Fruit fly (Drosophila melanogaster) whole organism, embryonic: ENCODE measurements around the gene Stat92E.

Source experiments
- Adf1 ChIP-seq: fragments of 200-800 bp; sonication (Bioruptor generic); IDR thresholded peaks from 2 replicates; pipeline ENCODE4 v1.3.6; 2022; ENCODE audit warnings: missing biosample characterization, missing genetic modification characterization
- Awh ChIP-seq: fragments of 200-800 bp; sonication (Bioruptor generic); IDR thresholded peaks from 2 replicates; pipeline ENCODE4, ENCODE4 v1.3.6; 2022; ENCODE audit warnings: missing biosample characterization, missing genetic modification characterization
- Bdp1 ChIP-seq: fragments of 200-800 bp; sonication (Bioruptor generic); optimal IDR thresholded peaks from 3 replicates; lab custom pipeline; 2016; ENCODE audit warnings: missing biosample characterization, missing genetic modification characterization
- C15 ChIP-seq: fragments of 200-800 bp; sonication (Bioruptor generic); IDR thresholded peaks from 3 replicates; pipeline ENCODE4 v1.3.6; 2022; ENCODE audit warnings: missing biosample characterization, missing genetic modification characterization
- CG10274 ChIP-seq: fragments of 200-800 bp; sonication (Bioruptor generic); optimal IDR thresholded peaks from 3 replicates; lab custom pipeline; 2017; ENCODE audit warnings: missing biosample characterization, mild to moderate bottlenecking, missing genetic modification characterization
- CG11504 ChIP-seq: fragments of 200-800 bp; sonication (Bioruptor generic); optimal IDR thresholded peaks from 3 replicates; lab custom pipeline; 2019; ENCODE audit warnings: missing biosample characterization, mild to moderate bottlenecking, missing genetic modification characterization, moderate library complexity
- CG11723 ChIP-seq: fragments of 200-800 bp; sonication (Bioruptor generic); optimal IDR thresholded peaks from 2 replicates; lab custom pipeline; 2017; ENCODE audit warnings: missing biosample characterization, mild to moderate bottlenecking, missing genetic modification characterization
- CG12104 ChIP-seq: fragments of 200-800 bp; sonication (Bioruptor generic); optimal IDR thresholded peaks from 3 replicates; lab custom pipeline; 2016; ENCODE audit warnings: missing biosample characterization, missing genetic modification characterization
- CG12236 ChIP-seq: fragments of 200-800 bp; sonication (Bioruptor generic); optimal IDR thresholded peaks from 2 replicates; lab custom pipeline; 2016; ENCODE audit warnings: missing biosample characterization, missing genetic modification characterization
- CG12299 ChIP-seq: fragments of 200-800 bp; sonication (Bioruptor generic); optimal IDR thresholded peaks from 2 replicates; lab custom pipeline; 2018; ENCODE audit warnings: missing biosample characterization, mild to moderate bottlenecking, missing genetic modification characterization
- CG13894 ChIP-seq: fragments of 200-800 bp; sonication (Bioruptor generic); optimal IDR thresholded peaks from 3 replicates; lab custom pipeline; 2018; ENCODE audit warnings: missing biosample characterization, mild to moderate bottlenecking, missing genetic modification characterization, moderate library complexity
- CG2202 ChIP-seq: fragments of 200-800 bp; sonication (Bioruptor generic); optimal IDR thresholded peaks from 2 replicates; lab custom pipeline; 2018; ENCODE audit warnings: missing biosample characterization, mild to moderate bottlenecking, missing genetic modification characterization
- CG2875 ChIP-seq: fragments of 200-800 bp; sonication (Bioruptor generic); optimal IDR thresholded peaks from 2 replicates; lab custom pipeline; 2017; ENCODE audit warnings: missing biosample characterization, mild to moderate bottlenecking, missing genetic modification characterization, missing genetic modification reagents
- CG3065 ChIP-seq: fragments of 200-800 bp; sonication (Bioruptor generic); optimal IDR thresholded peaks from 2 replicates; lab custom pipeline; 2016; ENCODE audit warnings: missing biosample characterization, missing genetic modification characterization
- CG34376 ChIP-seq: fragments of 200-800 bp; sonication (Bioruptor generic); optimal IDR thresholded peaks from 2 replicates; lab custom pipeline; 2018; ENCODE audit warnings: missing biosample characterization, mild to moderate bottlenecking, missing genetic modification characterization
- CG6175 ChIP-seq: fragments of 200-800 bp; sonication (Bioruptor generic); IDR thresholded peaks from 3 replicates; pipeline ENCODE4 v1.3.6; 2022; ENCODE audit warnings: missing biosample characterization, missing genetic modification characterization
- CG7556 ChIP-seq: fragments of 200-800 bp; sonication (Bioruptor generic); optimal IDR thresholded peaks from 2 replicates; lab custom pipeline; 2017; ENCODE audit warnings: missing biosample characterization, mild to moderate bottlenecking, missing genetic modification characterization
- CG8089 ChIP-seq: fragments of 200-800 bp; sonication (Bioruptor generic); optimal IDR thresholded peaks from 3 replicates; lab custom pipeline; 2016; ENCODE audit warnings: missing biosample characterization, missing genetic modification characterization
- CG9215 ChIP-seq: fragments of 200-800 bp; sonication (Bioruptor generic); IDR thresholded peaks from 2 replicates; pipeline ENCODE4 v1.3.6; 2022; ENCODE audit warnings: missing biosample characterization, missing genetic modification characterization
- CG9609 ChIP-seq: fragments of 200-800 bp; sonication (Bioruptor generic); optimal IDR thresholded peaks from 3 replicates; lab custom pipeline; 2016; ENCODE audit warnings: missing biosample characterization, missing genetic modification characterization
- Fer1 ChIP-seq: fragments of 200-800 bp; sonication (Bioruptor generic); optimal IDR thresholded peaks from 2 replicates; lab custom pipeline; 2017; ENCODE audit warnings: missing biosample characterization, mild to moderate bottlenecking, missing genetic modification characterization
- Gsc ChIP-seq: fragments of 200-800 bp; sonication (Bioruptor generic); IDR thresholded peaks from 2 replicates; pipeline ENCODE4 v1.3.6; 2022; ENCODE audit warnings: missing biosample characterization, missing genetic modification characterization
- H15 ChIP-seq: fragments of 200-800 bp; sonication (Bioruptor generic); IDR thresholded peaks from 3 replicates; pipeline ENCODE4 v1.3.6; 2022; ENCODE audit warnings: missing biosample characterization, missing genetic modification characterization
- Hr3 ChIP-seq: fragments of 200-800 bp; sonication (Bioruptor generic); optimal IDR thresholded peaks from 3 replicates; lab custom pipeline; 2016; ENCODE audit warnings: missing biosample characterization, missing genetic modification characterization
- Hr78 ChIP-seq, 2 experiments: fragments of 200-800 bp in 1 of 2; fragments of >200 bp in 1 of 2; sonication (Bioruptor generic) in 1 of 2; optimal IDR thresholded peaks; 2 replicates each; lab custom pipeline; 2017 to 2019; ENCODE audit warnings: missing biosample characterization in 2 of 2, missing genetic modification characterization in 2 of 2, mild to moderate bottlenecking in 1 of 2, moderate library complexity in 1 of 2
- MESR4 ChIP-seq: fragments of 200-800 bp; sonication (Bioruptor generic); optimal IDR thresholded peaks from 2 replicates; lab custom pipeline; 2018; ENCODE audit warnings: missing biosample characterization, mild to moderate bottlenecking, missing genetic modification characterization, moderate library complexity
- Pdp1 ChIP-seq, 2 experiments: fragments of 200-800 bp; sonication (Bioruptor generic); optimal IDR thresholded peaks; 3 replicates each; lab custom pipeline; 2016; ENCODE audit warnings: missing biosample characterization in 2 of 2, missing genetic modification characterization in 2 of 2, mild to moderate bottlenecking in 1 of 2, moderate library complexity in 1 of 2
- Taf1 ChIP-seq: fragments of 200-800 bp; sonication (Bioruptor generic); IDR thresholded peaks from 2 replicates; pipeline ENCODE4 v1.3.6; 2022; ENCODE audit warnings: missing biosample characterization, missing genetic modification characterization
- Tbp ChIP-seq: fragments of >200 bp; optimal IDR thresholded peaks from 2 replicates; lab custom pipeline; 2018; ENCODE audit warnings: missing biosample characterization, missing genetic modification characterization
- Vsx1 ChIP-seq: fragments of 200-800 bp; sonication (Bioruptor generic); optimal IDR thresholded peaks from 2 replicates; lab custom pipeline; 2017; ENCODE audit warnings: missing biosample characterization, mild to moderate bottlenecking, missing genetic modification characterization, missing genetic modification reagents
- al ChIP-seq: fragments of 200-800 bp; sonication (Bioruptor generic); IDR thresholded peaks from 2 replicates; pipeline ENCODE4 v1.3.6; 2022; ENCODE audit warnings: missing biosample characterization, missing genetic modification characterization
- bcd ChIP-seq: fragments of 200-800 bp; sonication (Bioruptor generic); optimal IDR thresholded peaks from 2 replicates; lab custom pipeline; 2017; ENCODE audit warnings: missing biosample characterization, mild to moderate bottlenecking, missing genetic modification characterization
- dimm ChIP-seq: fragments of 200-800 bp; sonication (Bioruptor generic); IDR thresholded peaks from 2 replicates; pipeline ENCODE4 v1.3.6; 2022; ENCODE audit warnings: missing biosample characterization, missing genetic modification characterization
- ewg ChIP-seq: fragments of 200-800 bp; sonication (Bioruptor generic); optimal IDR thresholded peaks from 3 replicates; lab custom pipeline; 2017; ENCODE audit warnings: mild to moderate bottlenecking, missing biosample characterization, missing genetic modification reagents, missing genetic modification characterization
- fru ChIP-seq: fragments of >200 bp; optimal IDR thresholded peaks from 2 replicates; lab custom pipeline; 2017
- gem ChIP-seq: fragments of 200-800 bp; sonication (Bioruptor generic); optimal IDR thresholded peaks from 2 replicates; lab custom pipeline; 2019; ENCODE audit warnings: missing biosample characterization, mild to moderate bottlenecking, missing genetic modification characterization, moderate library complexity
- hbn ChIP-seq: fragments of 200-800 bp; sonication (Bioruptor generic); IDR thresholded peaks from 2 replicates; pipeline ENCODE4 v1.3.6; 2022; ENCODE audit warnings: missing biosample characterization, missing genetic modification characterization; ENCODE audit not compliant: partially characterized antibody
- jigr1 ChIP-seq: fragments of 200-800 bp; sonication (Bioruptor generic); IDR thresholded peaks from 3 replicates; pipeline ENCODE4 v1.3.6; 2022; ENCODE audit warnings: missing biosample characterization, missing genetic modification characterization
- nau ChIP-seq: fragments of 200-800 bp; sonication (Bioruptor generic); optimal IDR thresholded peaks from 3 replicates; lab custom pipeline; 2017; ENCODE audit warnings: missing biosample characterization, mild to moderate bottlenecking, missing genetic modification characterization, missing genetic modification reagents
- nerfin-1 ChIP-seq: fragments of 200-800 bp; sonication (Bioruptor generic); optimal IDR thresholded peaks from 3 replicates; lab custom pipeline; 2019; ENCODE audit warnings: missing biosample characterization, mild to moderate bottlenecking, missing genetic modification characterization, moderate library complexity
- nmo ChIP-seq: fragments of 200-800 bp; sonication (Bioruptor generic); optimal IDR thresholded peaks from 2 replicates; lab custom pipeline; 2018; ENCODE audit warnings: missing biosample characterization, mild to moderate bottlenecking, missing genetic modification characterization, moderate library complexity
- pan ChIP-seq, 4 experiments: fragments of >200 bp in 3 of 4; fragments of 200-800 bp in 1 of 4; sonication (Bioruptor generic) in 1 of 4; optimal IDR thresholded peaks in 3 of 4; IDR thresholded peaks in 1 of 4; 2 replicates each; pipeline versions ENCODE4 v1.3.6 to Lab custom; 2017 to 2022; ENCODE audit warnings: missing biosample characterization in 2 of 4, missing genetic modification characterization in 2 of 4, mixed read lengths in 1 of 4
- sim ChIP-seq: fragments of 200-800 bp; sonication (Bioruptor generic); IDR thresholded peaks from 2 replicates; pipeline ENCODE4 v1.3.6; 2022; ENCODE audit warnings: missing biosample characterization, missing genetic modification characterization
- sqz ChIP-seq: fragments of 200-800 bp; sonication (Bioruptor generic); optimal IDR thresholded peaks from 3 replicates; lab custom pipeline; 2018; ENCODE audit warnings: missing biosample characterization, mild to moderate bottlenecking, missing genetic modification characterization
- twi ChIP-seq: fragments of 200-800 bp; optimal IDR thresholded peaks from 2 replicates; lab custom pipeline; 2019; ENCODE audit warnings: missing biosample characterization, mild to moderate bottlenecking, missing genetic modification characterization, moderate library complexity
- unpg ChIP-seq: fragments of 200-800 bp; sonication (Bioruptor generic); optimal IDR thresholded peaks from 3 replicates; lab custom pipeline; 2018; ENCODE audit warnings: missing biosample characterization, mild to moderate bottlenecking, missing genetic modification characterization, moderate library complexity
- z ChIP-seq: fragments of 200-800 bp; sonication (Bioruptor generic); IDR thresholded peaks from 3 replicates; pipeline ENCODE4 v1.3.6; 2022; ENCODE audit warnings: missing biosample characterization, missing genetic modification characterization
- zf30C ChIP-seq: fragments of 200-800 bp; sonication (Bioruptor generic); optimal IDR thresholded peaks from 3 replicates; lab custom pipeline; 2018; ENCODE audit warnings: missing biosample characterization, mild to moderate bottlenecking, missing genetic modification characterization

Gene Stat92E

DNA sequence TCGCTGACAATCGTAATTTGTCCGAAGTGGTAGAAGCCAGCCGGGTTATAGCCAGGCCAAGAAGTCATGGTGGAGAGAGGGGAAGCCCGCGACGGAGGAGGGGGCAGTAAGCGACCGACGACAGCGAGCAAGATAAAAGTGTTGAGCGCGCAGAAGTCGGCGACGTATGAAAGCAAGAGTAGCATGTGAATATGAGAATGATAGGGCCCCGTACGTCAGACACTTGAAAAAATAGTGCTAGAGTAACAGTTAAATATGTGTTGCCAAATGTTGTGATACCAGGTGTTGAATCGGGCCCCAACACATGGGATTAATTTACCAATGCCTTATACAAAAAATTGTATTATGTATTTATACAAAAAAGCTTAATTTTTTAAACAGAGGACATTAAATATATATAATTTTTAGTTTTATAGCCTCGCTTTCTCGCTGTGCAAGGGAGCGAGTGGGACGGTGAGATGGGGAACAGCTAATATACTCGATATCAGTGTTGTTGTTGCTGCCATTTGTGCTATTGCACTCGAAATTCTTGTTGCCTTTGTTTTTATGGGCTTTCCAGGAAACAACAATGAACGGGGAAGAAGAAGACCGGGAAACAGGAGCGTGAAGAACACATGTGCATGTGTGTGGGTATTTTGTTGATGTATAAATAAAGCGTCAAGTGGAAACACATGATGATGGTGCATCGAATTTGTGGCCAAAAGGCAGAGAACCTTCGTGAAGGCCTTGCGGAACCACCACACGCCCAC lies 2.1 kb downstream of the Stat92E start (continued):
- TF ChIP-seq CG34376 (peak; percentile 69), MESR4 (GFP tag; lab: Kevin White, UChicago) (no peak), CG3065 (GFP tag; lab: Kevin White, UChicago) (peak; percentile 56), sqz (peak; percentile 69), CG8089 (GFP tag; lab: Kevin White, UChicago) (no peak), jigr1 (GFP tag; lab: Robert Waterston, UW) (peak; percentile 50; the same call in 1 of the 3 replicates), CG7556 (GFP tag; lab: Kevin White, UChicago) (peak; percentile 77), CG11723 (GFP tag; lab: Kevin White, UChicago) (peak; percentile 75), zf30C (GFP tag; lab: Kevin White, UChicago) (peak; percentile 97), dimm (GFP tag; lab: Robert Waterston, UW) (peak; percentile 50), CG2202 (peak; percentile 75), Tbp (GFP tag; lab: Kevin White, UChicago) (no peak), ewg (GFP tag; lab: Kevin White, UChicago) (peak; percentile 68), twi (tag; lab: Kevin White, UChicago) (peak; percentile 99), z (GFP tag; lab: Robert Waterston, UW) (0 out of 3 replicates have a peak, but pooled peaks have one; percentile 4), Awh (GFP tag; lab: Robert Waterston, UW) (peak; percentile 76), fru (lab: Kevin White, UChicago) (no peak), CG10274 (GFP tag; lab: Kevin White, UChicago) (peak; percentile 76), nau (GFP tag; lab: Kevin White, UChicago) (peak; percentile 62), Hr3 (peak; percentile 83), Pdp1 (GFP tag; optimal IDR thresholded peaks at IDR 0.05; lab: Kevin White, UChicago) (peak in 1 of 2 experiments; percentile 63), C15 (peak; percentile 78; the same call in 2 of the 3 replicates), Fer1 (GFP tag; lab: Kevin White, UChicago) (peak; percentile 92), Hr78 (GFP tag; optimal IDR thresholded peaks at IDR 0.05; lab: Kevin White, UChicago) (peak in 1 of 2 experiments; percentile 58), CG2875 (peak; percentile 65), CG12236 (GFP tag; lab: Kevin White, UChicago) (no peak), unpg (GFP tag; lab: Kevin White, UChicago) (peak; percentile 88), Gsc (GFP tag; lab: Robert Waterston, UW) (no peak), Bdp1 (GFP tag; lab: Kevin White, UChicago) (peak; percentile 23), Adf1 (peak; percentile 75), bcd (GFP tag; lab: Kevin White, UChicago) (peak; percentile 88), CG9609 (GFP tag; lab: Kevin White, UChicago) (peak; percentile 36), pan (optimal IDR thresholded peaks at IDR 0.05; lab: Kevin White, UChicago) (no peak), pan (GFP tag; optimal IDR thresholded peaks at IDR 0.05 in 1 of 2, IDR thresholded peaks at IDR 0.05 in 1 of 2) (peak in 1 of 2 experiments; percentile 77), CG6175 (GFP tag; lab: Robert Waterston, UW) (peak; percentile 64; the same call in 1 of the 3 replicates), gem (tag; lab: Kevin White, UChicago) (peak; percentile 93), nmo (peak; percentile 90), CG12299 (tag; lab: Kevin White, UChicago) (peak; percentile 37), Taf1 (GFP tag; lab: Robert Waterston, UW) (peak; percentile 48; the same call in 1 of the 2 replicates), nerfin-1 (tag; lab: Kevin White, UChicago) (peak; percentile 64), CG9215 (GFP tag; lab: Robert Waterston, UW) (peak; percentile 74), CG12104 (GFP tag; lab: Kevin White, UChicago) (peak; percentile 84), Vsx1 (GFP tag; lab: Kevin White, UChicago) (peak; percentile 94), sim (GFP tag; lab: Robert Waterston, UW) (peak; percentile 63), H15 (GFP tag; lab: Robert Waterston, UW) (peak; percentile 74; the same call in 2 of the 3 replicates), al (peak; percentile 75), hbn (no peak), CG13894 (tag; lab: Kevin White, UChicago) (peak; percentile 82), CG11504 (peak; percentile 91)
